Worm (Caenorhabditis elegans): ENCODE results near the gene sri-53.

ce11 chrII:3222686-3223085 is 20.3 kb upstream of the sri-53 start, which contains the start of gene ZC239.13:
- TF ChIP-seq ceh-82 (tag; optimal IDR thresholded peaks at IDR 0.05) (no peak), D1046.2 (GFP tag; IDR thresholded peaks at IDR 0.05) (no peak), lsy-2 (tag; optimal IDR thresholded peaks at IDR 0.05) (no peak), nhr-10 (tag; optimal IDR thresholded peaks at IDR 0.05) (no peak), nhr-77 (tag; optimal IDR thresholded peaks at IDR 0.05) (no peak), lir-3 (tag; optimal IDR thresholded peaks at IDR 0.05) (no peak), egl-27 (tag; optimal IDR thresholded peaks at IDR 0.05) (no peak)
